Worm (Caenorhabditis elegans): ENCODE results near the gene tat-3.

ce11 chrIII:10740518-10740917 lies 10.0 kb upstream of the tat-3 start, which contains the start of gene K01G5.8:
- TF ChIP-seq cog-1 (tag; optimal IDR thresholded peaks at IDR 0.05) (no peak), med-1 (GFP tag; optimal IDR thresholded peaks at IDR 0.05; ENCODE audit: insufficient read depth) (no peak)
